Worm (Caenorhabditis elegans): ENCODE results near the gene C06H2.2.

ce11 chrV:11113607-11114006 lies 11.4 kb upstream of the C06H2.2 start, which contains the start of gene math-33:
- TF ChIP-seq nhr-237 (tag; optimal IDR thresholded peaks at IDR 0.05) (no peak), bed-3 (GFP tag; optimal IDR thresholded peaks at IDR 0.05) (no peak)
